Worm (Caenorhabditis elegans): ENCODE data around the gene M03D4.4.

Gene M03D4.4

ce11 chrIV:6083550-6084041 is 43.5 kb downstream of the M03D4.4 start, which contains the start of gene ugt-20:
Gene ugt-20, minus strand, starts transcription at chrIV:6083600.
- TF ChIP-seq pes-1 (GFP tag; IDR thresholded peaks at IDR 0.05): no peak
- TF ChIP-seq hnd-1 (tag; optimal IDR thresholded peaks at IDR 0.05): no peak
- TF ChIP-seq sea-1 (GFP tag; conservative IDR thresholded peaks at IDR 0.05): no peak
- no peak for TF ChIP-seq F13C5.2 (tag; optimal IDR thresholded peaks at IDR 0.05)
- no peak for TF ChIP-seq ets-7 (tag; optimal IDR thresholded peaks at IDR 0.05)

ce11 chrIV:6079925-6080324 is 47.2 kb downstream of the M03D4.4 start, which contains the start of gene ugt-19:
Gene ugt-19, minus strand, starts transcription at chrIV:6079952.
- TF ChIP-seq ama-1 (optimal IDR thresholded peaks at IDR 0.05) (no peak), hnd-1 (tag; optimal IDR thresholded peaks at IDR 0.05) (no peak), F13C5.2 (tag; optimal IDR thresholded peaks at IDR 0.05) (no peak), flt-1 (GFP tag; IDR thresholded peaks at IDR 0.05) (no peak), tbx-11 (GFP tag; IDR thresholded peaks at IDR 0.05) (no peak), tra-4 (tag; optimal IDR thresholded peaks at IDR 0.05) (no peak), ceh-36 (tag; optimal IDR thresholded peaks at IDR 0.05) (no peak), tbx-37 (GFP tag; conservative IDR thresholded peaks at IDR 0.05) (no peak), B0310.2 (tag; optimal IDR thresholded peaks at IDR 0.05) (no peak), hmbx-1 (tag; optimal IDR thresholded peaks at IDR 0.05) (no peak), ceh-13 (GFP tag; optimal IDR thresholded peaks at IDR 0.05) (no peak), aly-1 (tag; optimal IDR thresholded peaks at IDR 0.05) (no peak)

ce11 chrIV:6076128-6076527 is 51.0 kb downstream of the M03D4.4 start, which contains the start of gene cpg-20:
Gene cpg-20, minus strand, starts transcription at chrIV:6076228.
- TF ChIP-seq sea-1 (GFP tag; conservative IDR thresholded peaks at IDR 0.05): no peak
- TF ChIP-seq tra-4 (tag; optimal IDR thresholded peaks at IDR 0.05): no peak
- TF ChIP-seq ets-7 (tag; optimal IDR thresholded peaks at IDR 0.05): no peak
- no peak for TF ChIP-seq tbx-37 (GFP tag; conservative IDR thresholded peaks at IDR 0.05)
- no peak for TF ChIP-seq pes-1 (GFP tag; IDR thresholded peaks at IDR 0.05)

All from whole organism, early embryonic.